Worm (Caenorhabditis elegans) whole organism, midembryonic: ENCODE measurements around the gene C04C3.7.
"Not testable (repeated sequence)": the region's sequence is repeated elsewhere in the genome, so short reads cannot be mapped to it uniquely, and the experiment has no call there.

Experiments
- T22C8.4 ChIP-seq: fragments of 200-800 bp; sonication (Bioruptor generic); IDR thresholded peaks from 2 replicates; pipeline ENCODE4 v1.3.6; 2022; ENCODE audit warnings: missing genetic modification characterization, missing compliant biosample characterization
- cog-1 ChIP-seq: sonication (generic microtip); optimal IDR thresholded peaks from 2 replicates; lab custom pipeline; 2016; ENCODE audit warnings: missing genetic modification characterization, missing compliant biosample characterization
- flt-1 ChIP-seq: fragments of 200-800 bp; sonication (Bioruptor generic); IDR thresholded peaks from 2 replicates; pipeline ENCODE4 v1.3.6; 2022; ENCODE audit warnings: missing genetic modification characterization, missing compliant biosample characterization
- klf-2 ChIP-seq: fragments of 200-800 bp; sonication (Bioruptor generic); conservative IDR thresholded peaks from 2 replicates; pipeline ENCODE4 v1.3.6; 2022; ENCODE audit warnings: missing genetic modification reagents, missing genetic modification characterization, missing compliant biosample characterization
- med-1 ChIP-seq: sonication (generic microtip); optimal IDR thresholded peaks from 2 replicates; lab custom pipeline; 2017; ENCODE audit warnings: missing genetic modification characterization, mild to moderate bottlenecking, missing compliant biosample characterization, antibody characterized with exemption, missing genetic modification reagents; ENCODE audit not compliant: insufficient read depth
- ref-1 ChIP-seq: fragments of 200-800 bp; sonication (Bioruptor generic); conservative IDR thresholded peaks from 2 replicates; pipeline ENCODE4 v1.3.6; 2022; ENCODE audit warnings: missing genetic modification reagents, missing genetic modification characterization, missing compliant biosample characterization
- tab-1 ChIP-seq: fragments of 200-800 bp; sonication (Bioruptor generic); IDR thresholded peaks from 2 replicates; pipeline ENCODE4 v1.3.6; 2022; ENCODE audit warnings: missing genetic modification characterization, missing compliant biosample characterization
- ztf-23 ChIP-seq: fragments of 200-800 bp; sonication (Bioruptor generic); IDR thresholded peaks from 2 replicates; pipeline ENCODE4 v1.3.6; 2022; ENCODE audit warnings: missing genetic modification reagents, missing genetic modification characterization, missing compliant biosample characterization
- ztf-29 ChIP-seq: fragments of 200-800 bp; sonication (Bioruptor generic); IDR thresholded peaks from 2 replicates; pipeline ENCODE4 v1.3.6; 2022; ENCODE audit warnings: missing genetic modification reagents, missing genetic modification characterization, missing compliant biosample characterization

Gene C04C3.7

DNA sequence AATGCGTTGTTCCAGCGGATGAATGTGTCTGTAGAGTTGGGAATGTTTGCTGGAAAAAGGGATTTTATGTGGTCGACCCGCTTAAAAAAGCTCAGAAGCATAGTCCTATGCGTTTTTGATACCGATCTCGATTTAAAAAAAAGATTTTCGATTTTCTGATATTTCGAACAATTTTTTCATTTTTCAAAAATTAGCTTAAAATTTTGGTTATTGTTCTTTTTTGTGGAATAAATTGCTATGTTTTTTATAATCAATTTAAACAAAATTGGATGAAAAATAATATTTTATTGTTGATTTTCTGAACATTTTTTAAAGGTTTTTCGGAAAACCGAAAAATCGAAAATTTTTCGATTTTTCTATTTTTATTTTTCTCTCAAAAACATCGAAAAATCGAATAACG is at the start of gene C04C3.7:
Gene C04C3.7, minus strand, starts transcription at position 101 of the 400 bp plus-strand sequence.
- not testable (repeated sequence) for TF ChIP-seq klf-2 (GFP tag; lab: Robert Waterston, UW); ref-1 (GFP tag; lab: Robert Waterston, UW); med-1

DNA sequence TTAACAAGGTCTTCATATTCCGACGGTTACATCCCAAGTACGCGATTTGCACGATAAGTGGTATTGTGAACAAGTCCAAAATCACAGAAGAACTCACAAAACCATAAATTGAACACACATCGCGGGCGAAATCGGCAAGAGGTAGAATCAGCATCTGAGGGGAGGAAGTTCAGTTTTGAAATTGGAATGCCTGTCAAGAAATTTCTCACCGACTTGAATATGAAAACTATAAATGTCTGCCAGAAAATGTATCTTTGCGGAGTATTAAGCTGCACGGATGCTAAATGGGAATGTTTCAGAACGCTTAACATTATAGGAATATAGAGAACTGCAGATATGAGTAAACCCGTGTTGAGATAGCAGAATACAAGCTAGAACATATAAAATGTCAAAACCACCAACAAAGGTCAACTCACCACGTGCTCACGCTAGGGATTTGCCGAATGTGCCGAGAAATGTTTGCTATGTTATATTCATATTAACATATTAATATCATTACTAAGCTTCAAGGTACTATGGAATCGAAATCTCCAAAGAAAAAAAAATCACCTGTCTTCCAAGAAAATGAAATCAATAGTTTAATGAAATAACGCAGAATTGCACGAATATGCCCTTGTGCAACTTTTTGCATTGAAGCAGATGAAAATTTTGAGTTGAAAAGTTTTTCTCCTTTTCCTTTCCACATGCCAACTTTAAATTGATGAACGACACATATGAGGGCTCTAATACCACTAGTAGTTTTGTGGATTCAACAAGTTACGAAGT is 49.1 kb upstream of the C04C3.7 start, which contains the start of gene srz-82:
Gene srz-82, plus strand, starts transcription at position 701 of the 765 bp plus-strand sequence.
- TF ChIP-seq ztf-29 (GFP tag; lab: Robert Waterston, UW) (no peak), flt-1 (GFP tag; lab: Robert Waterston, UW) (no peak), ztf-23 (GFP tag; lab: Robert Waterston, UW) (0 out of 2 replicates have a peak, but pooled peaks have one; percentile 24), cog-1 (no peak), med-1 (no peak)

ce11 chrIV:3481760-3482159 is 48.5 kb upstream of the C04C3.7 start, which contains the start of gene srz-37:
TSS of gene srz-37 (minus strand) at chrIV:3481860.
- TF ChIP-seq ztf-29 (GFP tag; lab: Robert Waterston, UW) = no peak
- no peak for TF ChIP-seq flt-1 (GFP tag; lab: Robert Waterston, UW)
- no peak for TF ChIP-seq ref-1 (GFP tag; lab: Robert Waterston, UW)
- TF ChIP-seq T22C8.4 (GFP tag; lab: Robert Waterston, UW) = no peak

DNA sequence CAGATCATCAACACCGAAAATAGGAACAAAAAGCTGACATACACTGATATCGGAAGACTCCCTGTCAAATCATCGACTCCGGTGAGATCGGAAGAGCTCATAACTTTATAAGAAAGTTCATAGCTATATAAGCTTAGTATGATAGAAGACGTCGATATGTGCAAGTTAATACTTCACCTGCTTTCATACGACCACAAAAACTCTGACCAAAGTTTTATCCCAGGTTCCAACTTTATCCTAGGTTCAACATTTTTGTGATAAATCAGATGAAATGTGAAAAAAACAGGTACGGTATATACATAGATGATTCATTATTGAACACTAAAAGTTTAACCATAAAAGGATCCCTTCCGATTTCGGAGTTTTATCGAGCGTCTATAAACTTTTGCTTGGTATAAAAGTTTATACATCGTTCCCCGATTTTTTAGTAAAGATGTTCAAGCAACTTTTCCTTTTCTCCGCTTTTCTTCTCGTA is 45.7 kb upstream of the C04C3.7 start, which contains the start of the genes srz-70 and C09G12.5:
Gene srz-70, minus strand, starts transcription at position 101 of the 475 bp plus-strand sequence.
Gene C09G12.5, plus strand, starts transcription at position 425 of the 475 bp plus-strand sequence.
- TF ChIP-seq ztf-29 (GFP tag; lab: Robert Waterston, UW) (no peak), cog-1 (no peak), ztf-23 (GFP tag; lab: Robert Waterston, UW) (no peak), ref-1 (GFP tag; lab: Robert Waterston, UW) (no peak), flt-1 (GFP tag; lab: Robert Waterston, UW) (no peak), med-1 (no peak), T22C8.4 (GFP tag; lab: Robert Waterston, UW) (no peak), klf-2 (GFP tag; lab: Robert Waterston, UW) (no peak), tab-1 (GFP tag; lab: Robert Waterston, UW) (no peak)

DNA sequence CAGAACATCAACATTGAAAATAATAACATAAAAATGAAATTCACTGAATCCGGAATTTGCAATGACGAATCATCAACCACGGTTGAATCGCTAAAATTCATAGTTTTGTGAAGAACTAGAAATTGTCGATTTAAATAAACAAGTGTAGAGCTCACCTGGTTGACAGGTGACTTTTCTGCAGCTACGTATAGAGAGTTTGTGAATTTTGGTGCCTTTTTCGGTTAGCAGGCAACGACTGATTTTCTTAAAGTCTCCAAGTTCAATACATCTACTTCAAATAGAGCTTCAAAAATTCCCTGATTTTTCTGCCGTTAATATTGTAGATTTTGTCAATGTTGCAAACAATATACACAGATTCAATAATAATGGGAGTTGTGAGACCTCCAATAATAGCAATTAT is 43.8 kb upstream of the C04C3.7 start, which contains the start of gene srz-69:
Gene srz-69, minus strand, starts transcription at position 101 of the 400 bp plus-strand sequence.
- no peak for TF ChIP-seq T22C8.4 (GFP tag; lab: Robert Waterston, UW)
- TF ChIP-seq ztf-29 (GFP tag; lab: Robert Waterston, UW) = no peak
- no peak for TF ChIP-seq ztf-23 (GFP tag; lab: Robert Waterston, UW)
- TF ChIP-seq flt-1 (GFP tag; lab: Robert Waterston, UW) = no peak
- no peak for TF ChIP-seq med-1
- no peak for TF ChIP-seq cog-1

DNA sequence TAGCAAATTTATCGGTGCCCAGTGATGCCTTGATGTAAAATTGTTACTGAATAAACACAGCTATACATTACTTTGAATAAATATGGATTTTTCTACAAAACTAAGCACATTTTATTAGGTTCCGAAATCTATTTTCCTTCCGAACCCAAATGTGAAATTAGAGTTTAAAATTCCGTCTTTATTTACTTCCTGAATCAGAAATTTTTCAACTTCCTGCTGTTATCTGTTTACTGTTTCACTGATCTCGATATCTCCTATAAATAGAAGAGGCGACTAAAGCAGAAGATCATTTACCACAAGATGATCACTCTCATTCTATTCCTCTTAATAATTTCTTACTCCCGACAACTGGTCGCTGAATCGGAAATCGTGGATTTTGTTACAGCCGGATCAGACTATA is 36.5 kb upstream of the C04C3.7 start, which contains the start of gene F58E2.2:
Gene F58E2.2, plus strand, starts transcription at position 301 of the 400 bp plus-strand sequence.
- TF ChIP-seq ref-1 (GFP tag; lab: Robert Waterston, UW) (no peak), flt-1 (GFP tag; lab: Robert Waterston, UW) (no peak), ztf-29 (GFP tag; lab: Robert Waterston, UW) (no peak), tab-1 (GFP tag; lab: Robert Waterston, UW) (no peak), med-1 (no peak)

DNA sequence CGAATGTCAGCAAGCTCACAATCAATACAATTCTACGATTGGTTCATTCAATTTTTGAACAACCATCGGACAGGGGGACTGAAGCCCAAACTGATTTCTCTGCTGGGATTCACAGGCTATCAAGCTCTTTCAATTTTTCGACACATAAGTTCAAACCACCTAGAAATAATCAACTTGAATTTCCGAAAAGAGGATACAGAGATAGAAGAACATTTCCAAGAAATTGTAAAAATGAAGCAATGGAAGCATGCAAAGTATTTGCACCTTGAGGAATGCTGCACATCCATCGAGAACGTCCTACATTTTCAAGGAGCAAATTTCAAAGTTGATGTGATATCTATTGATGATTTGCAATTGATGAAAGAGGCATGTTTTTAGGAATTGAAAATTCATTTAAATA is 34.5 kb upstream of the C04C3.7 start:
- no peak for TF ChIP-seq med-1

DNA sequence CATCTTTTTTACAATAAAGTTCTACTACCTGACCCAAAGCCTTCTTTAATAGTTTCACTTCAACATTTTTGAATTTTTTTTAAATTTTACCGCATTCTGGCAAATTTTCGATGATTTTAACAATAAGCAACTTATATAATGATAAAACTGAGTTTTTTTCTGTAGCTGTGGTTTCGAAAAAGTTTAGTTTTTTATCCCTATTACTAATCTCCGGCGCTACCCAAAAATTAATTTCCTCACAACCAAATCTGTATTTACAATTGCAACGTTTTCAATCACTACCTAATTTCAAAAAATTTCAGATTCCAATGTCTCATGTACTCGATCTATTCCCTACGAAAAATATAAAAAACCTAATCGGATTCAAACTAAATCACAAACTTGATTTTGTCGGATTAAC is 33.8 kb upstream of the C04C3.7 start, which contains the start of gene F58E2.3:
Gene F58E2.3, plus strand, starts transcription at position 301 of the 400 bp plus-strand sequence.
- TF ChIP-seq flt-1 (GFP tag; lab: Robert Waterston, UW) = no peak
- TF ChIP-seq ztf-23 (GFP tag; lab: Robert Waterston, UW) = no peak
- no peak for TF ChIP-seq med-1
- no peak for TF ChIP-seq ref-1 (GFP tag; lab: Robert Waterston, UW)
- TF ChIP-seq ztf-29 (GFP tag; lab: Robert Waterston, UW) = no peak
- no peak for TF ChIP-seq cog-1
- no peak for TF ChIP-seq klf-2 (GFP tag; lab: Robert Waterston, UW)
- no peak for TF ChIP-seq T22C8.4 (GFP tag; lab: Robert Waterston, UW)
- no peak for TF ChIP-seq tab-1 (GFP tag; lab: Robert Waterston, UW)

DNA sequence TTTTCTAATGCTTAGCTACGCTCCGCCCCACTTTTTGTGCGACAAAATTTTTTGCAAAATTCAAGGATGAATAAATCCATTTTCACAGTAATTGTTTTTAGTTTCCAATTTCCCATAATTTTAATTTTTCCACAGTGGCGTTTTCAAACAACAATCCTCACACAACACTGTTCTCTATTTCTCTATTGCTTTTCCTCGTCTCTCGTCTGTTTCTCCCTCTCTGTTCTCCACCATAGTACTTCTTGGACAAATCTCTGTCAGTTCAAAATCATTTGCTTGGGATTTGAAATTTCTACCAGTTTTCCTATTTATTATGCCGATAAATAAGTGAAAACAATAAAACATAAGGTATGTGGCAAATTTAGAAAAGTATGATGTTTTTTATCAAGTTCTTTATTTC is 30.0 kb upstream of the C04C3.7 start, which contains the start of gene F58E2.4:
Gene F58E2.4, plus strand, starts transcription at position 134 of the 400 bp plus-strand sequence.
- no peak for TF ChIP-seq T22C8.4 (GFP tag; lab: Robert Waterston, UW)
- no peak for TF ChIP-seq med-1
- no peak for TF ChIP-seq klf-2 (GFP tag; lab: Robert Waterston, UW)
- no peak for TF ChIP-seq ztf-23 (GFP tag; lab: Robert Waterston, UW)
- no peak for TF ChIP-seq cog-1
- TF ChIP-seq ref-1 (GFP tag; lab: Robert Waterston, UW) = no peak
- no peak for TF ChIP-seq tab-1 (GFP tag; lab: Robert Waterston, UW)

- TF ChIP-seq ztf-29 (GFP tag; lab: Robert Waterston, UW) = peak; percentile 75; the same call in 1 of the 2 replicates
These were observed 22.1 kb upstream of the C04C3.7 start for ce11 chrIV:3455437-3455836.
